Fruit fly (Drosophila melanogaster): Measurements from ENCODE around the gene CG32641.

Gene CG32641

dm6 chrX:13233811-13234737, 49.8 kb downstream of the CG32641 start (continued):
- peak; percentile 42 for TF ChIP-seq Sry-β (GFP tag; optimal IDR thresholded peaks at IDR 0.05)
- no peak for TF ChIP-seq Adf1 (GFP tag; IDR thresholded peaks at IDR 0.05)
- peak in 1 of 3 experiments; percentile 95 for TF ChIP-seq lola (GFP tag; optimal IDR thresholded peaks at IDR 0.05)
- TF ChIP-seq CG15696 (tag; optimal IDR thresholded peaks at IDR 0.05), result peak; percentile 97
- TF ChIP-seq CG4820 (GFP tag; optimal IDR thresholded peaks at IDR 0.05), result peak; percentile 89
- peak; percentile 78 for TF ChIP-seq Sox100B (GFP tag; optimal IDR thresholded peaks at IDR 0.05)
- TF ChIP-seq pzg (GFP tag; optimal IDR thresholded peaks at IDR 0.05), result no peak
- TF ChIP-seq CG10959 (GFP tag; IDR thresholded peaks at IDR 0.05), result peak; percentile 94
- TF ChIP-seq cg (GFP tag; optimal IDR thresholded peaks at IDR 0.05), result peak; percentile 26
- TF ChIP-seq Neu2 (GFP tag; optimal IDR thresholded peaks at IDR 0.05; ENCODE audit: borderline replicate concordance), result peak; percentile 93
- peak; percentile 80 for TF ChIP-seq CG8388 (GFP tag; optimal IDR thresholded peaks at IDR 0.05)
- no peak for TF ChIP-seq hb (GFP tag; IDR thresholded peaks at IDR 0.05; ENCODE audit: partially characterized antibody)
- peak; percentile 98 for TF ChIP-seq CG9727 (GFP tag; optimal IDR thresholded peaks at IDR 0.05)
- TF ChIP-seq tin (GFP tag; optimal IDR thresholded peaks at IDR 0.05), result peak; percentile 87
- peak; percentile 77 for TF ChIP-seq Awh (GFP tag; IDR thresholded peaks at IDR 0.05)
- peak; percentile 82 for TF ChIP-seq chn (GFP tag; optimal IDR thresholded peaks at IDR 0.05)
- TF ChIP-seq CG1832 (GFP tag; optimal IDR thresholded peaks at IDR 0.05), result peak; percentile 84
- no peak for TF ChIP-seq luna (GFP tag; optimal IDR thresholded peaks at IDR 0.05)
- TF ChIP-seq BtbVII (GFP tag; optimal IDR thresholded peaks at IDR 0.05), result peak; percentile 64
- TF ChIP-seq ATbp (GFP tag; optimal IDR thresholded peaks at IDR 0.05), result peak; percentile 39
- peak; percentile 62 for TF ChIP-seq ap (GFP tag; IDR thresholded peaks at IDR 0.05)
- peak; percentile 80 for TF ChIP-seq NK7.1 (GFP tag; optimal IDR thresholded peaks at IDR 0.05)
- TF ChIP-seq CG17829 (tag; optimal IDR thresholded peaks at IDR 0.05), result peak; percentile 91
- TF ChIP-seq CG3847 (GFP tag; IDR thresholded peaks at IDR 0.05), result peak; percentile 70
- TF ChIP-seq Drgx (GFP tag; IDR thresholded peaks at IDR 0.05), result peak; percentile 48; the same call in 1 of the 2 replicates
- peak; percentile 87 for TF ChIP-seq CG6689 (GFP tag; IDR thresholded peaks at IDR 0.05)
- peak; percentile 92 for TF ChIP-seq CG8765 (GFP tag; IDR thresholded peaks at IDR 0.05)
- TF ChIP-seq chm (GFP tag; IDR thresholded peaks at IDR 0.05), result peak; percentile 82; the same call in 1 of the 2 replicates
- peak; percentile 93 for TF ChIP-seq zfh1 (GFP tag; IDR thresholded peaks at IDR 0.05)
- peak; percentile 86 for TF ChIP-seq bcd (GFP tag; optimal IDR thresholded peaks at IDR 0.05)
- no peak for TF ChIP-seq pan (optimal IDR thresholded peaks at IDR 0.05)
- peak in 1 of 2 experiments; percentile 78 for TF ChIP-seq pan (GFP tag; optimal IDR thresholded peaks at IDR 0.05 in 1 of 2, IDR thresholded peaks at IDR 0.05 in 1 of 2)
- no peak for TF ChIP-seq D (optimal IDR thresholded peaks at IDR 0.05)
- peak; percentile 86 for TF ChIP-seq D (GFP tag; optimal IDR thresholded peaks at IDR 0.05)
- TF ChIP-seq sqz (GFP tag; optimal IDR thresholded peaks at IDR 0.05), result peak; percentile 73
- TF ChIP-seq CG11085 (GFP tag; IDR thresholded peaks at IDR 0.05), result peak; percentile 65
- TF ChIP-seq danr (GFP tag; IDR thresholded peaks at IDR 0.05), result peak; percentile 65; the same call in 1 of the 2 replicates
- peak; percentile 46 for TF ChIP-seq fu2 (GFP tag; optimal IDR thresholded peaks at IDR 0.05)
- no peak for TF ChIP-seq CG31365 (tag; optimal IDR thresholded peaks at IDR 0.05)
- peak; percentile 85 for TF ChIP-seq twi (tag; optimal IDR thresholded peaks at IDR 0.05)
- TF ChIP-seq crol (GFP tag; IDR thresholded peaks at IDR 0.05), result peak; percentile 94
- peak; percentile 51 for TF ChIP-seq CG11723 (GFP tag; optimal IDR thresholded peaks at IDR 0.05)
- TF ChIP-seq Xbp1 (GFP tag; optimal IDR thresholded peaks at IDR 0.05), result peak; percentile 73
- no peak for TF ChIP-seq sc (optimal IDR thresholded peaks at IDR 0.05)
- peak; percentile 77 for TF ChIP-seq sc (GFP tag; optimal IDR thresholded peaks at IDR 0.05)
- peak; percentile 76 for TF ChIP-seq Asciz (GFP tag; optimal IDR thresholded peaks at IDR 0.05)
- TF ChIP-seq Tbp (GFP tag; optimal IDR thresholded peaks at IDR 0.05), result no peak
- peak; percentile 47; the same call in 1 of the 2 replicates for TF ChIP-seq MBD-R2 (GFP tag; IDR thresholded peaks at IDR 0.05)
- peak; percentile 61 for TF ChIP-seq grau (tag; optimal IDR thresholded peaks at IDR 0.05)

Data from whole organism, embryonic.